Worm (Caenorhabditis elegans): Measurements from ENCODE around the gene Y68A4A.10.

Gene Y68A4A.10

ce11 chrV:17226119-17226518, 24.2 kb downstream of the Y68A4A.10 start, which contains the start of gene srh-112:
srh-112 (minus strand) TSS chrV:17226219.
- TF ChIP-seq ceh-18 (tag; optimal IDR thresholded peaks at IDR 0.05) (no peak), ceh-24 (tag; optimal IDR thresholded peaks at IDR 0.05) (no peak), sdc-2 (tag; optimal IDR thresholded peaks at IDR 0.05) (no peak), mec-3 (tag; optimal IDR thresholded peaks at IDR 0.05; ENCODE audit: borderline replicate concordance) (no peak), dve-1 (tag; optimal IDR thresholded peaks at IDR 0.05) (no peak), ceh-30 (tag; optimal IDR thresholded peaks at IDR 0.05) (no peak), zip-5 (tag; optimal IDR thresholded peaks at IDR 0.05) (no peak), che-1 (tag; optimal IDR thresholded peaks at IDR 0.05) (no peak), gmeb-2 (tag; optimal IDR thresholded peaks at IDR 0.05) (no peak), ceh-31 (tag; optimal IDR thresholded peaks at IDR 0.05) (no peak)

DNA sequence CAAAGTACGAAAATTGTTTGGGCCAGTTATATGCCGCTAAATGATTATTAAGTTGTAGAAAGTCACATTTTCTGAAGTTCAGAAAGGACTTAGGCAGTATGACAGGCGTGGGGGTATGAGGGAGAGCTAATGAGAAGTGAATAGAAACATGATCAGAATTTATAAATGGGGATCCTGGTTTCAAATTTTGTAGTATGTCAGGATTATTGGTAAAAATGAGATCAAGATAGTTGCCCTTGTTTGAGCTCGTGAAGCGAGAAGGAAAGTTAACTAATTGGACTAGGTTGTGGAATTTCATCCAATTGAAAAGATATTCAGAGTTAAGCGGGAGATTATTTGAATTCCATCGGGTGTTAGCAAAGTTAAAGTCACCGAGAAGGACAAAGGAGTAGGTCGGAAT, 30.5 kb downstream of the Y68A4A.10 start:
- TF ChIP-seq C08G9.2 (tag; optimal IDR thresholded peaks at IDR 0.05): no peak

ce11 chrV:17236345-17236744, 34.4 kb downstream of the Y68A4A.10 start, which contains the start of gene T19C9.10:
T19C9.10 (plus strand) TSS chrV:17236592.
- TF ChIP-seq K02D7.2 (tag; optimal IDR thresholded peaks at IDR 0.05) (no peak), fax-1 (tag; optimal IDR thresholded peaks at IDR 0.05) (no peak), nfya-1 (tag; optimal IDR thresholded peaks at IDR 0.05) (no peak), Y22D7AL.16 (tag; optimal IDR thresholded peaks at IDR 0.05) (no peak), gmeb-2 (tag; optimal IDR thresholded peaks at IDR 0.05) (no peak), ceh-19 (GFP tag; optimal IDR thresholded peaks at IDR 0.05) (no peak), ceh-9 (tag; optimal IDR thresholded peaks at IDR 0.05) (no peak), ama-1 (optimal IDR thresholded peaks at IDR 0.05) (no peak), nhr-232 (tag; optimal IDR thresholded peaks at IDR 0.05) (no peak), ztf-16 (tag; optimal IDR thresholded peaks at IDR 0.05) (no peak)

DNA sequence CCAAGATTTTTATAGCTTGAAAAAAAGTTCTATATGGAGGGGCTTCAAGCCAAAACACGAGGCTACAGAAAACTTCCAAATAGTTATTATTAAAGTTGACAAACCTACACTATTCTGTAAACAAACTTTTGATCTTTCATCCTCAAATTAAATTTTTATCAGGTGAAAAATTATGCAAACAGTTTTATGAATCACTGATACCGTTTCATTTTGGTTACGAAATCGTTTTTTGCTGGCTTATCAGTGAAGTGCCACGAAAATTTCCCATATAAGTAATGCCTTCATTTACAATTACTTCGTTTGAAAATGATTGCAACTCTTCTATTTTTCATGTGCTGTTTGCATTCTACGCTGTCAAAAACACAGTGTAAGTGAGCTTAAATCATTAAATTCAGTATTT, 36.9 kb downstream of the Y68A4A.10 start, which contains the start of gene T19C9.8:
Gene T19C9.8 (plus strand): TSS at position 299 of the 400 bp plus-strand sequence.
- TF ChIP-seq ceh-9 (tag; optimal IDR thresholded peaks at IDR 0.05): no peak
- TF ChIP-seq ceh-34 (tag; optimal IDR thresholded peaks at IDR 0.05): no peak
- TF ChIP-seq mec-3 (tag; optimal IDR thresholded peaks at IDR 0.05; ENCODE audit: borderline replicate concordance): no peak
- no peak for TF ChIP-seq ceh-48 (tag; optimal IDR thresholded peaks at IDR 0.05)
- no peak for TF ChIP-seq dmd-4 (tag; optimal IDR thresholded peaks at IDR 0.05; ENCODE audit: borderline replicate concordance)
- TF ChIP-seq sox-4 (tag; optimal IDR thresholded peaks at IDR 0.05): no peak
- TF ChIP-seq lim-6 (tag; optimal IDR thresholded peaks at IDR 0.05): no peak
- TF ChIP-seq rnt-1 (tag; optimal IDR thresholded peaks at IDR 0.05): no peak
- no peak for TF ChIP-seq hlh-13 (GFP tag; optimal IDR thresholded peaks at IDR 0.05)
- TF ChIP-seq unc-55 (GFP tag; optimal IDR thresholded peaks at IDR 0.05): no peak
- no peak for TF ChIP-seq tbx-2 (tag; optimal IDR thresholded peaks at IDR 0.05)
- TF ChIP-seq ceh-30 (tag; optimal IDR thresholded peaks at IDR 0.05): no peak
- TF ChIP-seq fkh-6 (tag; optimal IDR thresholded peaks at IDR 0.05): no peak
- no peak for TF ChIP-seq hlh-15 (tag; optimal IDR thresholded peaks at IDR 0.05)
- TF ChIP-seq ceh-22 (tag; optimal IDR thresholded peaks at IDR 0.05): no peak

- no peak for TF ChIP-seq ceh-22 (tag; optimal IDR thresholded peaks at IDR 0.05)
- no peak for TF ChIP-seq ceh-9 (tag; optimal IDR thresholded peaks at IDR 0.05)
- TF ChIP-seq lin-11 (tag; optimal IDR thresholded peaks at IDR 0.05): no peak
- no peak for TF ChIP-seq hlh-15 (tag; optimal IDR thresholded peaks at IDR 0.05)
- TF ChIP-seq F13H6.1 (tag; optimal IDR thresholded peaks at IDR 0.05): no peak
- TF ChIP-seq elt-4 (tag; optimal IDR thresholded peaks at IDR 0.05): no peak
- TF ChIP-seq ref-2 (tag; optimal IDR thresholded peaks at IDR 0.05): no peak
Measured at ce11 chrV:17240579-17241277, 38.8 kb downstream of the Y68A4A.10 start.

Data from whole organism, late embryonic.